Worm (Caenorhabditis elegans): ENCODE measurements around the gene rec-8.

ce11 chrIV:13400456-13401364 is 47.7 kb upstream of the rec-8 start, which contains the start of the genes memi-2 and cyp-31A5:
- TF ChIP-seq ztf-11 (tag; optimal IDR thresholded peaks at IDR 0.05) (no peak), elt-1 (tag; optimal IDR thresholded peaks at IDR 0.05) (no peak), zag-1 (tag; optimal IDR thresholded peaks at IDR 0.05) (no peak), lin-13 (GFP tag; optimal IDR thresholded peaks at IDR 0.05) (no peak), snpc-4 (tag; optimal IDR thresholded peaks at IDR 0.05) (no peak), aly-2 (tag; optimal IDR thresholded peaks at IDR 0.05) (no peak), nhr-77 (tag; optimal IDR thresholded peaks at IDR 0.05) (no peak)
